Worm (Caenorhabditis elegans): Measurements from ENCODE around the gene R05D3.8.

DNA sequence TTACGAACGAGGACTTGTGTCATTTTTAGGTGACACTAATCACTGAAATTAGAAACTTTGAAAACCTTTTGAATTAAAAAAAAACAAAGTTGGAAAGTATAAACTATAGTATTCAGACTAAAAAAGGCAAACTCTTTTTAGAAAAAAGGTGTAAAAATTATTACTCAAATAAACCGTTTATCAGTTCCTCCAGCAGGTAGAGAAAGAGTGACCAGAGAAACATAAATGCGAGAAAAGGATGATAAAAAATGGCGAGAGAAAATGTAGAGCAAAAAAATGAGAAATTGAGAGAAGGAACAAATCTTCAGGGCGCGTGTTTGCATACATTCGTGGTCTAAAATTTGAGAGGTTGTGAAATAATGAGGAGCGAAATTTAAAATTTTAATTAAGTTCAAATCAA, 43.8 kb upstream of the R05D3.8 start, which contains the start of gene lap-1:
- TF ChIP-seq lin-35 (GFP tag; optimal IDR thresholded peaks at IDR 0.05) (no peak), tbx-9 (tag; optimal IDR thresholded peaks at IDR 0.05; ENCODE audit: borderline replicate concordance) (no peak), madf-10 (tag; optimal IDR thresholded peaks at IDR 0.05) (no peak)

Measured in whole organism, young adult.